Worm (Caenorhabditis elegans): ENCODE data around the gene ostf-4.
A peak's percentile ranks its signal among the peaks of the same experiment; 100 is the strongest.

ostf-4 gene

DNA sequence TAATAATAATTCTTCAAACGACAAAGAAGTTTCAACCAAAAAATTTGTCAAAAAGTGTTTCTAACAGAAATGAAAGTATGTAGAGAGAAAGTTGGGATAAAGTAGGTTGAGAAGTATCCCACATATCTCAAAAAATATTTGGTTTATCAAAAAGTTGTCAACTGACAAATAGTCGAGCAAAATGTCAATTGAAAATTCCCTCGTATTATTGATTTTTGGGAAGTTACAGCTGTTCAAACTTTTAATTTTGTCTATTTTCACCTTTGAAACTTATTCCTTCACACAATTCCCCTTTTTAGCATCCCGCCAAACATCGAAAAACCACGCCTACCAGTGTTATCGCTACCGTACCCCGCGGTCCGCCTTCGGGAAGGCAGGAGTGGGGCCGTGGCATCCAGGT, 28.7 kb upstream of the ostf-4 start, which contains the start of gene tbx-8:
Gene tbx-8 (plus strand): TSS at position 301 of the 400 bp plus-strand sequence.
- TF ChIP-seq daf-16 (GFP tag; optimal IDR thresholded peaks at IDR 0.05): no peak
- TF ChIP-seq daf-16 (tag; optimal IDR thresholded peaks at IDR 0.05): no peak
- no peak for TF ChIP-seq lim-7 (GFP tag; IDR thresholded peaks at IDR 0.05)
- TF ChIP-seq mes-2 (tag; optimal IDR thresholded peaks at IDR 0.05; ENCODE audit: poor library complexity, severe bottlenecking): no peak
- no peak for TF ChIP-seq unc-62 (GFP tag; optimal IDR thresholded peaks at IDR 0.05 in 1 of 2)
- TF ChIP-seq unc-62 (tag; optimal IDR thresholded peaks at IDR 0.05): no peak
- no peak for TF ChIP-seq nhr-48 (tag; optimal IDR thresholded peaks at IDR 0.05)
- no peak for TF ChIP-seq mxl-3 (GFP tag; optimal IDR thresholded peaks at IDR 0.05)
- no peak for TF ChIP-seq Y5F2A.4 (GFP tag; optimal IDR thresholded peaks at IDR 0.05)
- no peak for TF ChIP-seq dmd-6 (GFP tag; IDR thresholded peaks at IDR 0.05)
- no peak for TF ChIP-seq aha-1 (tag)
- TF ChIP-seq hlh-11 (tag; optimal IDR thresholded peaks at IDR 0.05): no peak
- no peak for TF ChIP-seq hlh-30 (tag; optimal IDR thresholded peaks at IDR 0.05; ENCODE audit: insufficient read depth)
- TF ChIP-seq ZK546.5 (tag; optimal IDR thresholded peaks at IDR 0.05): no peak

DNA sequence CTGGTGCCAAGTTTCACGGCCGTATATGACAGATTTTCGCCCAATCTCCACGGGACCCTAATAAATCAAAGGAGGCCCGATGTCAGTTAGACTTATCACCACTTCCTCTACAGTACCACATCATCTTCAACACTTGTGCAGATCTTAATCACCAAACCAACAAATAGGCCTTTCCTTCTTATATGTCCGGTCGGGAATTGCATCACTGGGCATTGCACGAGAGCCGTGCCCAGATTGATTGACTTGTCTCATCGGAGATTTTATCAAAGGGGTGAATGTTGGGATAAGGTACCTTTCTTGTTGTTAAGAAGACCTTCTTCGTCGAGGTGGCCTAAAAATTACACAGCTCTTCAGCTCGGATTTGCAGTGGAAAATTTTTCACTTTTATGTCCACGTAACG, 26.4 kb upstream of the ostf-4 start:
- TF ChIP-seq daf-16 (GFP tag; optimal IDR thresholded peaks at IDR 0.05) (no peak), daf-16 (tag; optimal IDR thresholded peaks at IDR 0.05) (no peak), mdl-1 (tag; optimal IDR thresholded peaks at IDR 0.05) (no peak), ceh-32 (tag; optimal IDR thresholded peaks at IDR 0.05; ENCODE audit: poor library complexity) (no peak), hlh-30 (tag; optimal IDR thresholded peaks at IDR 0.05; ENCODE audit: insufficient read depth) (no peak), daf-19 (GFP tag; conservative IDR thresholded peaks at IDR 0.05) (no peak), F44E2.7 (GFP tag; IDR thresholded peaks at IDR 0.05) (no peak), nhr-41 (GFP tag; IDR thresholded peaks at IDR 0.05) (no peak), jun-1 (tag; optimal IDR thresholded peaks at IDR 0.05) (no peak), arid-1 (GFP tag; conservative IDR thresholded peaks at IDR 0.05) (no peak), nhr-237 (tag; optimal IDR thresholded peaks at IDR 0.05) (no peak), nhr-28 (tag; optimal IDR thresholded peaks at IDR 0.05) (no peak), zfp-2 (tag; optimal IDR thresholded peaks at IDR 0.05) (no peak), unc-39 (tag; optimal IDR thresholded peaks at IDR 0.05) (no peak), snpc-1.2 (GFP tag; IDR thresholded peaks at IDR 0.05) (no peak), daf-12 (tag; optimal IDR thresholded peaks at IDR 0.05) (no peak), lin-39 (tag; optimal IDR thresholded peaks at IDR 0.05) (no peak), F26F4.8 (GFP tag; conservative IDR thresholded peaks at IDR 0.05) (no peak), nhr-102 (tag; optimal IDR thresholded peaks at IDR 0.05) (no peak), aha-1 (tag) (no peak), skn-1 (tag; optimal IDR thresholded peaks at IDR 0.05) (no peak)

- no peak for TF ChIP-seq dpl-1 (GFP tag; optimal IDR thresholded peaks at IDR 0.05)
- TF ChIP-seq fkh-10 (GFP tag; optimal IDR thresholded peaks at IDR 0.05): no peak
- TF ChIP-seq skn-1 (tag; optimal IDR thresholded peaks at IDR 0.05): no peak
- no peak for TF ChIP-seq ctbp-1 (GFP tag; IDR thresholded peaks at IDR 0.05)
- TF ChIP-seq daf-12 (tag; optimal IDR thresholded peaks at IDR 0.05): no peak
- TF ChIP-seq F26F4.8 (GFP tag; conservative IDR thresholded peaks at IDR 0.05): no peak
- no peak for TF ChIP-seq hlh-11 (tag; optimal IDR thresholded peaks at IDR 0.05)
- no peak for TF ChIP-seq F49E8.2 (tag; optimal IDR thresholded peaks at IDR 0.05; ENCODE audit: borderline replicate concordance)
- no peak for TF ChIP-seq hlh-30 (tag; optimal IDR thresholded peaks at IDR 0.05; ENCODE audit: insufficient read depth)
- no peak for TF ChIP-seq lin-38 (GFP tag; IDR thresholded peaks at IDR 0.05)
Measured at ce11 chrIII:10341758-10342157, 23.4 kb upstream of the ostf-4 start, which contains the start of gene tbx-9. Gene tbx-9, minus strand, starts transcription at chrIII:10341858.

ce11 chrIII:10339949-10340348, 21.6 kb upstream of the ostf-4 start:
- peak; percentile 69 for TF ChIP-seq aha-1 (tag)
- no peak for TF ChIP-seq php-3 (GFP tag; IDR thresholded peaks at IDR 0.05)
- no peak for TF ChIP-seq lin-38 (GFP tag; IDR thresholded peaks at IDR 0.05)
- TF ChIP-seq ceh-62 (tag; optimal IDR thresholded peaks at IDR 0.05): no peak

Data from whole organism, L4 larva.